Worm (Caenorhabditis elegans) whole organism, L4/young adult: ENCODE data around the gene gtap-1.

Source experiments
- W03F9.2 ChIP-seq: fragments of 150-350 bp; optimal IDR thresholded peaks from 2 replicates; lab custom pipeline; 2014; ENCODE audit warnings: missing biosample characterization, missing genetic modification characterization
- dao-5 ChIP-seq: sonication (generic microtip); optimal IDR thresholded peaks from 2 replicates; lab custom pipeline; 2016; ENCODE audit warnings: missing genotype, missing genetic modification characterization, moderate library complexity, missing compliant biosample characterization
- him-1 ChIP-seq: sonication (generic microtip); optimal IDR thresholded peaks from 2 replicates; lab custom pipeline; 2016; ENCODE audit warnings: missing genotype, missing genetic modification reagents, missing genetic modification characterization, missing compliant biosample characterization

DNA sequence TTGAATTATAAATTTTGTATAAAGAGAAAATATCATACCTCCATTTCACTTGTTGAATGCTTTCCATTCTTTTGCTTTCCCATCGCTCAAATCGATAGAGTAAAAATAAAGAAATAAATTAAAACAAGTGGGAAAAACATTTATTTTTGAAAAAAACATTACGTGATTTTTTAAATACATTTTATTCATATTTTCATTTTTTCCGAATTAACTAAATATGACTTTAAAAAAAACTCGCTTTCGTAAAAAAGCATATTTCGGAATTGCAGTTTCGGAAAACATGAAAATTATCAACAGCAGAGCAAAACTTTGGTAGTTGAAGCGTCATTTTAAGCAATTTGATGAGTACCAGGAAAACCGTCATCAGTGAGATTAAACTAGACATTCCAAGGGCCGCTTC, 33.5 kb downstream of the gtap-1 start, which contains the start of gene K05F1.8:
- TF ChIP-seq W03F9.2 = no peak
- no peak for TF ChIP-seq him-1 (tag; lab: Kevin White, UChicago)
- TF ChIP-seq dao-5 (tag; lab: Kevin White, UChicago) = no peak
